Worm (Caenorhabditis elegans) whole organism, midembryonic: Measurements from ENCODE around the gene M199.135.

ENCODE experiments used
- T22C8.4 ChIP-seq: fragments of 200-800 bp; sonication (Bioruptor generic); IDR thresholded peaks from 2 replicates; pipeline ENCODE4 v1.3.6; 2022; ENCODE audit warnings: missing genetic modification characterization, missing compliant biosample characterization
- cog-1 ChIP-seq: sonication (generic microtip); optimal IDR thresholded peaks from 2 replicates; lab custom pipeline; 2016; ENCODE audit warnings: missing genetic modification characterization, missing compliant biosample characterization
- flt-1 ChIP-seq: fragments of 200-800 bp; sonication (Bioruptor generic); IDR thresholded peaks from 2 replicates; pipeline ENCODE4 v1.3.6; 2022; ENCODE audit warnings: missing genetic modification characterization, missing compliant biosample characterization
- klf-2 ChIP-seq: fragments of 200-800 bp; sonication (Bioruptor generic); conservative IDR thresholded peaks from 2 replicates; pipeline ENCODE4 v1.3.6; 2022; ENCODE audit warnings: missing genetic modification reagents, missing genetic modification characterization, missing compliant biosample characterization
- ref-1 ChIP-seq: fragments of 200-800 bp; sonication (Bioruptor generic); conservative IDR thresholded peaks from 2 replicates; pipeline ENCODE4 v1.3.6; 2022; ENCODE audit warnings: missing genetic modification reagents, missing genetic modification characterization, missing compliant biosample characterization
- tab-1 ChIP-seq: fragments of 200-800 bp; sonication (Bioruptor generic); IDR thresholded peaks from 2 replicates; pipeline ENCODE4 v1.3.6; 2022; ENCODE audit warnings: missing genetic modification characterization, missing compliant biosample characterization
- ztf-23 ChIP-seq: fragments of 200-800 bp; sonication (Bioruptor generic); IDR thresholded peaks from 2 replicates; pipeline ENCODE4 v1.3.6; 2022; ENCODE audit warnings: missing genetic modification reagents, missing genetic modification characterization, missing compliant biosample characterization
- ztf-29 ChIP-seq: fragments of 200-800 bp; sonication (Bioruptor generic); IDR thresholded peaks from 2 replicates; pipeline ENCODE4 v1.3.6; 2022; ENCODE audit warnings: missing genetic modification reagents, missing genetic modification characterization, missing compliant biosample characterization

DNA sequence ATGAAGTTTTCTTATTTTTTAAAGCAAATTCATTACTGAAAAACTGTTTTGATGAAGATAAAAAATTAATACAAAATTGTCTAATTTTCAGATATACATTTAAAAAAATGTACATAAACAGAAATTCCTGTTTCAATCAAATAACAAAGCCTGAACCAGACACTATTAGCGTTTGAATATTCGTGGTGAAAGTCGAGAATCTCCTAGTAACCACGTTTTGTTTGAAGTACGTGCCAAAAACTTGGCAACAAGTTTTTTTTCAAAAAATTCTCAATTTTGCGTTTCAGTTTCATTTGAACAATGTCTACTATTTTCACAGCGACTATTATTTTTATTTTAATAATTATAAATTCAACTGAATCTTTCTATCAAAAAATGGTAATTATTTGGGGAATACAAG is 8.5 kb downstream of the M199.135 start, which contains the start of gene M199.7:
- no peak for TF ChIP-seq klf-2 (GFP tag; lab: Robert Waterston, UW)
- TF ChIP-seq cog-1 (tag; lab: Kevin White, UChicago) = no peak
- TF ChIP-seq tab-1 (GFP tag; lab: Robert Waterston, UW) = no peak
- no peak for TF ChIP-seq flt-1
- no peak for TF ChIP-seq ztf-29 (GFP tag; lab: Robert Waterston, UW)
- TF ChIP-seq ztf-23 (GFP tag; lab: Robert Waterston, UW) = no peak
- no peak for TF ChIP-seq ref-1 (GFP tag; lab: Robert Waterston, UW)
- no peak for TF ChIP-seq T22C8.4 (GFP tag; lab: Robert Waterston, UW)
